Fruit fly (Drosophila melanogaster) whole organism, embryonic: Measurements from ENCODE around the gene lectin-29Ca.
A peak's percentile ranks its signal among the peaks of the same experiment; 100 is the strongest.

Experiments
- Aef1 ChIP-seq: fragments of 200-800 bp; sonication (Bioruptor generic); IDR thresholded peaks from 3 replicates; pipeline ENCODE4 v1.3.6; 2022; ENCODE audit warnings: missing biosample characterization, missing genetic modification characterization
- BtbVII ChIP-seq: fragments of 200-800 bp; sonication (Bioruptor generic); optimal IDR thresholded peaks from 3 replicates; lab custom pipeline; 2017; ENCODE audit warnings: missing biosample characterization, mild to moderate bottlenecking, missing genetic modification characterization
- Bteb2 ChIP-seq: fragments of 200-800 bp; sonication (Bioruptor generic); optimal IDR thresholded peaks from 2 replicates; lab custom pipeline; 2016; ENCODE audit warnings: missing biosample characterization, missing genetic modification characterization
- CG10209 ChIP-seq: fragments of 200-800 bp; sonication (Bioruptor generic); optimal IDR thresholded peaks from 3 replicates; lab custom pipeline; 2017; ENCODE audit warnings: missing biosample characterization, mild to moderate bottlenecking, missing genetic modification characterization, missing genetic modification reagents
- CG10366 ChIP-seq: fragments of 200-800 bp; sonication (Bioruptor generic); IDR thresholded peaks from 2 replicates; pipeline ENCODE4 v1.3.6; 2022; ENCODE audit warnings: missing biosample characterization, missing genetic modification characterization
- CG11093 ChIP-seq: fragments of 200-800 bp; sonication (Bioruptor generic); IDR thresholded peaks from 3 replicates; pipeline ENCODE4 v1.3.6; 2022; ENCODE audit warnings: missing biosample characterization, missing genetic modification characterization
- CG11696 ChIP-seq: fragments of 200-800 bp; sonication (Bioruptor generic); IDR thresholded peaks from 2 replicates; pipeline ENCODE4 v1.3.6; 2022; ENCODE audit warnings: missing biosample characterization, missing genetic modification characterization
- CG12769 ChIP-seq: fragments of 200-800 bp; sonication (Bioruptor generic); optimal IDR thresholded peaks from 2 replicates; lab custom pipeline; 2019; ENCODE audit warnings: missing biosample characterization, mild to moderate bottlenecking, missing genetic modification characterization, moderate library complexity
- CG13624 ChIP-seq: fragments of 200-800 bp; sonication (Bioruptor generic); optimal IDR thresholded peaks from 2 replicates; lab custom pipeline; 2016; ENCODE audit warnings: missing biosample characterization, missing genetic modification characterization
- CG14050 ChIP-seq: fragments of 200-800 bp; sonication (Bioruptor generic); IDR thresholded peaks from 3 replicates; pipeline ENCODE4 v1.3.6; 2022; ENCODE audit warnings: missing biosample characterization, missing genetic modification characterization
- CG14965 ChIP-seq: fragments of 200-800 bp; sonication (Bioruptor generic); optimal IDR thresholded peaks from 2 replicates; lab custom pipeline; 2016; ENCODE audit warnings: missing biosample characterization, missing genetic modification characterization, borderline replicate concordance
- CG15073 ChIP-seq: fragments of 200-800 bp; sonication (Bioruptor generic); optimal IDR thresholded peaks from 2 replicates; lab custom pipeline; 2016; ENCODE audit warnings: missing biosample characterization, missing genetic modification characterization
- CG18011 ChIP-seq: fragments of 200-800 bp; sonication (Bioruptor generic); optimal IDR thresholded peaks from 2 replicates; lab custom pipeline; 2017; ENCODE audit warnings: missing biosample characterization, missing genetic modification characterization, mild to moderate bottlenecking, moderate library complexity, missing genotype
- CG2199 ChIP-seq: fragments of 200-800 bp; sonication (Bioruptor generic); IDR thresholded peaks from 3 replicates; pipeline ENCODE4 v1.3.6; 2022; ENCODE audit warnings: missing biosample characterization, missing genetic modification characterization
- CG32767 ChIP-seq: fragments of 200-800 bp; sonication (Bioruptor generic); IDR thresholded peaks from 2 replicates; pipeline ENCODE4 v1.3.6; 2022; ENCODE audit warnings: missing biosample characterization, missing genetic modification characterization
- CG33557 ChIP-seq: fragments of 200-800 bp; sonication (Bioruptor generic); optimal IDR thresholded peaks from 2 replicates; lab custom pipeline; 2019; ENCODE audit warnings: missing biosample characterization, mild to moderate bottlenecking, missing genetic modification characterization, moderate library complexity
- CG4404 ChIP-seq: fragments of 200-800 bp; sonication (Bioruptor generic); IDR thresholded peaks from 2 replicates; pipeline ENCODE4 v1.3.6; 2022; ENCODE audit warnings: missing biosample characterization, missing genetic modification characterization
- CG8359 ChIP-seq: fragments of 200-800 bp; sonication (Bioruptor generic); optimal IDR thresholded peaks from 2 replicates; lab custom pipeline; 2017; ENCODE audit warnings: missing biosample characterization, mild to moderate bottlenecking, missing genetic modification characterization, borderline replicate concordance
- CG9817 ChIP-seq: fragments of 200-800 bp; sonication (Bioruptor generic); optimal IDR thresholded peaks from 2 replicates; lab custom pipeline; 2018; ENCODE audit warnings: missing biosample characterization, mild to moderate bottlenecking, missing genetic modification characterization, moderate library complexity
- CHES-1-like ChIP-seq: fragments of 200-800 bp; sonication (Bioruptor generic); optimal IDR thresholded peaks from 2 replicates; lab custom pipeline; 2016; ENCODE audit warnings: missing biosample characterization, missing genetic modification characterization
- ERR ChIP-seq: fragments of 200-800 bp; sonication (Bioruptor generic); optimal IDR thresholded peaks from 2 replicates; lab custom pipeline; 2016; ENCODE audit warnings: missing biosample characterization, missing genetic modification characterization
- GATAe ChIP-seq: fragments of 200-800 bp; sonication (Bioruptor generic); conservative IDR thresholded peaks from 2 replicates; pipeline ENCODE4 v1.3.6; 2022; ENCODE audit warnings: missing biosample characterization, missing genetic modification characterization
- HmgD ChIP-seq: fragments of 200-800 bp; sonication (Bioruptor generic); optimal IDR thresholded peaks from 3 replicates; lab custom pipeline; 2016; ENCODE audit warnings: missing biosample characterization, missing genetic modification characterization
- Hmr ChIP-seq: fragments of 200-800 bp; sonication (Bioruptor generic); optimal IDR thresholded peaks from 3 replicates; lab custom pipeline; 2017; ENCODE audit warnings: mild to moderate bottlenecking, missing biosample characterization, missing genetic modification reagents, missing genetic modification characterization
- Hr3 ChIP-seq: fragments of 200-800 bp; sonication (Bioruptor generic); optimal IDR thresholded peaks from 3 replicates; lab custom pipeline; 2016; ENCODE audit warnings: missing biosample characterization, missing genetic modification characterization
- Jarid2 ChIP-seq: fragments of 200-800 bp; sonication (Bioruptor generic); optimal IDR thresholded peaks from 3 replicates; lab custom pipeline; 2017; ENCODE audit warnings: mild to moderate bottlenecking, missing biosample characterization, missing genetic modification reagents, missing genetic modification characterization
- MESR4 ChIP-seq: fragments of 200-800 bp; sonication (Bioruptor generic); optimal IDR thresholded peaks from 2 replicates; lab custom pipeline; 2018; ENCODE audit warnings: missing biosample characterization, mild to moderate bottlenecking, missing genetic modification characterization, moderate library complexity
- Mes4 ChIP-seq: fragments of 200-800 bp; sonication (Bioruptor generic); optimal IDR thresholded peaks from 2 replicates; lab custom pipeline; 2016; ENCODE audit warnings: missing biosample characterization, missing genetic modification characterization
- Mrtf ChIP-seq: fragments of 200-800 bp; sonication (Bioruptor generic); IDR thresholded peaks from 3 replicates; pipeline ENCODE4 v1.3.6; 2022; ENCODE audit warnings: missing biosample characterization, missing genetic modification characterization
- Side ChIP-seq: fragments of 200-800 bp; sonication (Bioruptor generic); optimal IDR thresholded peaks from 2 replicates; lab custom pipeline; 2016; ENCODE audit warnings: missing biosample characterization, missing genetic modification characterization
- Sin3A ChIP-seq: fragments of >200 bp; optimal IDR thresholded peaks from 2 replicates; lab custom pipeline; 2018
- Sox102F ChIP-seq: fragments of 200-800 bp; sonication (Bioruptor generic); optimal IDR thresholded peaks from 2 replicates; lab custom pipeline; 2018; ENCODE audit warnings: missing biosample characterization, mild to moderate bottlenecking, missing genetic modification characterization, moderate library complexity
- Xbp1 ChIP-seq: fragments of 200-800 bp; sonication (Bioruptor generic); optimal IDR thresholded peaks from 3 replicates; lab custom pipeline; 2016; ENCODE audit warnings: missing biosample characterization, mild to moderate bottlenecking, missing genetic modification characterization
- ap ChIP-seq: fragments of 200-800 bp; sonication (Bioruptor generic); IDR thresholded peaks from 2 replicates; pipeline ENCODE4 v1.3.6; 2022; ENCODE audit warnings: missing biosample characterization, missing genetic modification characterization
- chif ChIP-seq, 2 experiments: fragments of 200-800 bp; sonication (Bioruptor generic); optimal IDR thresholded peaks; 3 replicates each; lab custom pipeline; 2016; ENCODE audit warnings: missing biosample characterization in 2 of 2, missing genetic modification characterization in 2 of 2
- crc ChIP-seq: fragments of 200-800 bp; sonication (Bioruptor generic); optimal IDR thresholded peaks from 2 replicates; lab custom pipeline; 2016; ENCODE audit warnings: missing biosample characterization, missing genetic modification characterization
- emc ChIP-seq: fragments of 200-800 bp; sonication (Bioruptor generic); optimal IDR thresholded peaks from 2 replicates; lab custom pipeline; 2016; ENCODE audit warnings: missing biosample characterization, missing genetic modification characterization
- esg ChIP-seq: fragments of 200-800 bp; sonication (Bioruptor generic); conservative IDR thresholded peaks from 2 replicates; pipeline ENCODE4 v1.3.6; 2022; ENCODE audit warnings: missing biosample characterization, missing genetic modification characterization
- eyg ChIP-seq: fragments of 200-800 bp; sonication (Bioruptor generic); optimal IDR thresholded peaks from 3 replicates; lab custom pipeline; 2016; ENCODE audit warnings: missing biosample characterization, missing genetic modification characterization
- fu2 ChIP-seq: fragments of 200-800 bp; sonication (Bioruptor generic); optimal IDR thresholded peaks from 2 replicates; lab custom pipeline; 2016; ENCODE audit warnings: missing biosample characterization, missing genetic modification characterization
- gcm2 ChIP-seq: fragments of 200-800 bp; sonication (Bioruptor generic); optimal IDR thresholded peaks from 2 replicates; lab custom pipeline; 2016; ENCODE audit warnings: missing biosample characterization, missing genetic modification characterization
- her ChIP-seq: fragments of 200-800 bp; sonication (Bioruptor generic); optimal IDR thresholded peaks from 2 replicates; lab custom pipeline; 2016; ENCODE audit warnings: missing biosample characterization, missing genetic modification characterization
- maf-S ChIP-seq: fragments of 200-800 bp; sonication (Bioruptor generic); optimal IDR thresholded peaks from 2 replicates; lab custom pipeline; 2016; ENCODE audit warnings: missing biosample characterization, missing genetic modification characterization
- nerfin-1 ChIP-seq: fragments of 200-800 bp; sonication (Bioruptor generic); optimal IDR thresholded peaks from 3 replicates; lab custom pipeline; 2019; ENCODE audit warnings: missing biosample characterization, mild to moderate bottlenecking, missing genetic modification characterization, moderate library complexity
- psq ChIP-seq: fragments of 200-800 bp; sonication (Bioruptor generic); optimal IDR thresholded peaks from 2 replicates; lab custom pipeline; 2017; ENCODE audit warnings: missing biosample characterization, missing genetic modification characterization
- ro ChIP-seq: fragments of 200-800 bp; sonication (Bioruptor generic); IDR thresholded peaks from 2 replicates; pipeline ENCODE4 v1.3.6; 2022; ENCODE audit warnings: missing biosample characterization, missing genetic modification characterization
- so ChIP-seq: fragments of 200-800 bp; sonication (Bioruptor generic); IDR thresholded peaks from 3 replicates; pipeline ENCODE4 v1.3.6; 2022; ENCODE audit warnings: missing biosample characterization, missing genetic modification characterization
- tll ChIP-seq, 2 experiments: fragments of 200-800 bp in 1 of 2; fragments of >200 bp in 1 of 2; sonication (Bioruptor generic) in 1 of 2; optimal IDR thresholded peaks; 2 replicates each; lab custom pipeline; 2017 to 2019; ENCODE audit warnings: missing biosample characterization in 2 of 2, missing genetic modification characterization in 2 of 2, mild to moderate bottlenecking in 1 of 2, moderate library complexity in 1 of 2
- unc-4 ChIP-seq: fragments of 200-800 bp; sonication (Bioruptor generic); IDR thresholded peaks from 2 replicates; pipeline ENCODE4 v1.3.6; 2022; ENCODE audit warnings: missing biosample characterization, missing genetic modification characterization; ENCODE audit not compliant: partially characterized antibody
- vfl ChIP-seq: fragments of 200-800 bp; sonication (Bioruptor generic); optimal IDR thresholded peaks from 2 replicates; lab custom pipeline; 2016; ENCODE audit warnings: missing biosample characterization, missing genetic modification characterization
- vvl ChIP-seq: fragments of 200-800 bp; sonication (Bioruptor generic); IDR thresholded peaks from 2 replicates; pipeline ENCODE4 v1.3.6; 2022; ENCODE audit warnings: missing biosample characterization, missing genetic modification characterization

The lectin-29Ca gene

dm6 chr2L:8382646-8383045 lies 11.4 kb downstream of the lectin-29Ca start, which contains the start of the genes CG13392 and Rcd4 (continued):
- TF ChIP-seq CG12769 (tag; lab: Kevin White, UChicago) (peak; percentile 72), chif (GFP tag; optimal IDR thresholded peaks at IDR 0.05; lab: Kevin White, UChicago) (peak; percentile 47 to 65), ap (GFP tag; lab: Robert Waterston, UW) (no peak), Sox102F (peak; percentile 16), Hmr (GFP tag; lab: Kevin White, UChicago) (peak; percentile 78), CG4404 (peak; percentile 48; the same call in 1 of the 2 replicates), Xbp1 (GFP tag; lab: Kevin White, UChicago) (peak; percentile 65), Mrtf (0 out of 3 replicates have a peak, but pooled peaks have one; percentile 34), CG33557 (GFP tag; lab: Kevin White, UChicago) (peak; percentile 5), CG14965 (GFP tag; lab: Kevin White, UChicago) (no peak), ERR (GFP tag; lab: Kevin White, UChicago) (peak; percentile 81), Mes4 (GFP tag; lab: Kevin White, UChicago) (no peak), fu2 (GFP tag; lab: Kevin White, UChicago) (peak; percentile 74), eyg (peak; percentile 10), Side (GFP tag; lab: Kevin White, UChicago) (peak; percentile 80), vfl (GFP tag; lab: Kevin White, UChicago) (peak; percentile 68), CHES-1-like (GFP tag; lab: Kevin White, UChicago) (peak; percentile 79), unc-4 (GFP tag; lab: Robert Waterston, UW) (peak; percentile 54), CG32767 (GFP tag; lab: Robert Waterston, UW) (no peak), CG10209 (GFP tag; lab: Kevin White, UChicago) (peak; percentile 57), Jarid2 (GFP tag; lab: Kevin White, UChicago) (no peak), CG11696 (GFP tag; lab: Robert Waterston, UW) (no peak), BtbVII (GFP tag; lab: Kevin White, UChicago) (no peak), maf-S (GFP tag; lab: Kevin White, UChicago) (peak; percentile 47), esg (GFP tag; lab: Robert Waterston, UW) (0 out of 2 replicates have a peak, but pooled peaks have one; percentile 6), emc (GFP tag; lab: Kevin White, UChicago) (peak; percentile 55), CG14050 (GFP tag; lab: Robert Waterston, UW) (peak; percentile 14; the same call in 1 of the 3 replicates), CG2199 (no peak), CG11093 (GFP tag; lab: Robert Waterston, UW) (no peak), Bteb2 (GFP tag; lab: Kevin White, UChicago) (peak; percentile 57), CG8359 (no peak), vvl (GFP tag; lab: Robert Waterston, UW) (peak; percentile 87), Sin3A (lab: Kevin White, UChicago) (peak; percentile 32), CG10366 (GFP tag; lab: Robert Waterston, UW) (peak; percentile 38; the same call in 1 of the 2 replicates), Hr3 (GFP tag; lab: Kevin White, UChicago) (peak; percentile 25), psq (GFP tag; lab: Kevin White, UChicago) (peak; percentile 9), MESR4 (GFP tag; lab: Kevin White, UChicago) (peak; percentile 78), so (GFP tag; lab: Robert Waterston, UW) (no peak), CG13624 (GFP tag; lab: Kevin White, UChicago) (peak; percentile 85), crc (peak; percentile 69), her (GFP tag; lab: Kevin White, UChicago) (peak; percentile 81), Aef1 (GFP tag; lab: Robert Waterston, UW) (peak; percentile 36; the same call in 2 of the 3 replicates), HmgD (GFP tag; lab: Kevin White, UChicago) (peak; percentile 63), gcm2 (peak; percentile 5), CG9817 (tag; lab: Kevin White, UChicago) (peak; percentile 57), GATAe (GFP tag; lab: Robert Waterston, UW) (no peak), nerfin-1 (tag; lab: Kevin White, UChicago) (peak; percentile 58), CG18011 (GFP tag; lab: Kevin White, UChicago) (peak; percentile 54), tll (GFP tag; optimal IDR thresholded peaks at IDR 0.05; lab: Kevin White, UChicago) (no peak), CG15073 (no peak), ro (no peak)
